Worm (Caenorhabditis elegans) whole organism, L1 larva: ENCODE results near the gene wdr-20.

Source experiments
- aha-1 ChIP-seq: fragments of 150-350 bp; optimal IDR thresholded peaks from 2 replicates; lab custom pipeline; 2014; ENCODE audit warnings: missing biosample characterization, missing genetic modification characterization
- elt-3 ChIP-seq, 6 experiments: fragments of 150-350 bp in 1 of 6; sonication (generic microtip); optimal IDR thresholded peaks; 2 replicates each; lab custom pipeline; 2017 to 2018; ENCODE audit warnings: missing biosample characterization in 6 of 6, missing genetic modification characterization in 6 of 6, inconsistent platforms in 1 of 6
- tlp-1 ChIP-seq: fragments of 150-350 bp; optimal IDR thresholded peaks from 2 replicates; lab custom pipeline; 2014; ENCODE audit warnings: missing biosample characterization, missing genetic modification characterization

wdr-20 gene

DNA sequence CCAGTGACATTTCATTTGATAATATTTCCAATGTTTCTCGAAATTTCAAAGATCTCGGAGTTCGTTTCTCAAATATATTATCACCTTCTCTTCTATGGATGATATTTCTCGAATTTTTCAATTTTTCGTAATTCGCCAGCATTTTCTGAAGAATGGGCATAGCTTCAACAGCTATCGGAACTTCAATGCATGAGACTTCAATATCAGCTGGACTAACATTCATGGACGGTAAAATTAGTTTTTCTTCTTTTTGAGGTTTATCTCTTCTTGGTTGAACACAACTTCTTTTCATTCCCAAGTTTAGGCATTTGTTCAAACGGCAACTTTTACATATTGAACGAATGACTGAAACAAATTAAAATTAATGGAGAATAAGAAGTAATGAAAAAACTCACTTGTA is 53.1 kb downstream of the wdr-20 start:
- TF ChIP-seq aha-1 (tag; lab: Kevin White, UChicago) (no peak), tlp-1 (tag; lab: Kevin White, UChicago) (no peak), elt-3 (tag; optimal IDR thresholded peaks at IDR 0.05; lab: Kevin White, UChicago) (no peak)
